In genomic region chr2L:7898581-7898980, dm6 we compare ENCODE assay signal across 1 fruit fly cellular context.
TF ChIP-seq lines count a peak whose summit lies in the region.

No protein-coding gene starts in this region.

TF ChIP-seq in whole organism, prepupa, 60 proteins besides CTCF, POLR2A, EP300 and RAD21 (continued from another document):
- TF ChIP-seq CG7368 (GFP tag; optimal IDR thresholded peaks at IDR 0.05; lab: Kevin White, UChicago) = peak; percentile 76
- peak; percentile 66 for TF ChIP-seq CG4318 (GFP tag; optimal IDR thresholded peaks at IDR 0.05; lab: Kevin White, UChicago)
- TF ChIP-seq CG8319 (GFP tag; optimal IDR thresholded peaks at IDR 0.05; lab: Kevin White, UChicago) = peak; percentile 8
- peak; percentile 77 for TF ChIP-seq Hr4 (GFP tag; optimal IDR thresholded peaks at IDR 0.05; lab: Kevin White, UChicago)
- TF ChIP-seq lz (GFP tag; optimal IDR thresholded peaks at IDR 0.05; lab: Kevin White, UChicago) = peak; percentile 54
- TF ChIP-seq CG6808 (GFP tag; optimal IDR thresholded peaks at IDR 0.05; lab: Kevin White, UChicago) = peak; percentile 82
- TF ChIP-seq CG8119 (GFP tag; IDR thresholded peaks at IDR 0.05; lab: Robert Waterston, UW) = peak; percentile 74
- peak; percentile 70 for TF ChIP-seq pdm3 (GFP tag; optimal IDR thresholded peaks at IDR 0.05; lab: Kevin White, UChicago)
- peak; percentile 88 for TF ChIP-seq CG1621 (tag; optimal IDR thresholded peaks at IDR 0.05; lab: Kevin White, UChicago)
- peak; percentile 78 for TF ChIP-seq CG3919 (GFP tag; optimal IDR thresholded peaks at IDR 0.05; lab: Kevin White, UChicago)
- peak; percentile 24 for TF ChIP-seq Ets21C (GFP tag; optimal IDR thresholded peaks at IDR 0.05; lab: Kevin White, UChicago)
- peak; percentile 18 for TF ChIP-seq Smox (GFP tag; optimal IDR thresholded peaks at IDR 0.05; lab: Kevin White, UChicago)
- TF ChIP-seq eg (GFP tag; IDR thresholded peaks at IDR 0.05; lab: Robert Waterston, UW) = peak; percentile 87
- peak; percentile 35 for TF ChIP-seq CG34406 (GFP tag; optimal IDR thresholded peaks at IDR 0.05; lab: Kevin White, UChicago)
- TF ChIP-seq achi (GFP tag; optimal IDR thresholded peaks at IDR 0.05; lab: Kevin White, UChicago) = peak; percentile 76
- TF ChIP-seq dsx (GFP tag; optimal IDR thresholded peaks at IDR 0.05; lab: Kevin White, UChicago; ENCODE audit: poor library complexity, severe bottlenecking) = peak; percentile 71
- peak; percentile 42 for TF ChIP-seq CG8632 (GFP tag; optimal IDR thresholded peaks at IDR 0.05; lab: Kevin White, UChicago)
- peak; percentile 77 for TF ChIP-seq Sox14 (GFP tag; optimal IDR thresholded peaks at IDR 0.05; lab: Kevin White, UChicago)
- no peak for TF ChIP-seq fkh (GFP tag; optimal IDR thresholded peaks at IDR 0.05; lab: Kevin White, UChicago)
- peak; percentile 83 for TF ChIP-seq CG32006 (GFP tag; optimal IDR thresholded peaks at IDR 0.05; lab: Kevin White, UChicago)
- TF ChIP-seq CG11294 (GFP tag; IDR thresholded peaks at IDR 0.05; lab: Robert Waterston, UW) = peak; percentile 44; the same call in 1 of the 2 replicates
- TF ChIP-seq spab (GFP tag; optimal IDR thresholded peaks at IDR 0.05; lab: Kevin White, UChicago) = peak; percentile 76
- peak; percentile 71 for TF ChIP-seq CG11762 (GFP tag; optimal IDR thresholded peaks at IDR 0.05; lab: Kevin White, UChicago; ENCODE audit: insufficient read depth)
- TF ChIP-seq CG6854 (GFP tag; optimal IDR thresholded peaks at IDR 0.05; lab: Kevin White, UChicago) = peak; percentile 55
- peak; percentile 82 for TF ChIP-seq CG15336 (GFP tag; IDR thresholded peaks at IDR 0.05; lab: Robert Waterston, UW)
- peak; percentile 31 for TF ChIP-seq Met (GFP tag; optimal IDR thresholded peaks at IDR 0.05; lab: Kevin White, UChicago)
- peak; percentile 40 for TF ChIP-seq Hr39 (GFP tag; optimal IDR thresholded peaks at IDR 0.05; lab: Kevin White, UChicago)
- peak; percentile 92 for TF ChIP-seq Eip78C (GFP tag; lab: Kevin White, UChicago)
- TF ChIP-seq net (GFP tag; optimal IDR thresholded peaks at IDR 0.05; lab: Kevin White, UChicago) = peak; percentile 70
- no peak for TF ChIP-seq Eip93F (GFP tag; optimal IDR thresholded peaks at IDR 0.05; lab: Kevin White, UChicago)
- TF ChIP-seq Sox102F (GFP tag; optimal IDR thresholded peaks at IDR 0.05; lab: Kevin White, UChicago) = peak; percentile 55
- no peak for TF ChIP-seq vri (GFP tag; optimal IDR thresholded peaks at IDR 0.05; lab: Kevin White, UChicago)
